Worm (Caenorhabditis elegans) whole organism, young adult: Measurements from ENCODE around the gene gur-5.

ENCODE experiments used
- B0336.3 ChIP-seq: fragments of 200-800 bp; sonication (Bioruptor generic); IDR thresholded peaks from 2 replicates; pipeline ENCODE4 v1.3.6; 2022; ENCODE audit warnings: missing genetic modification characterization, missing compliant biosample characterization
- C17E4.6 ChIP-seq: fragments of 200-800 bp; sonication (Bioruptor generic); IDR thresholded peaks from 2 replicates; pipeline ENCODE4 v1.3.6; 2022; ENCODE audit warnings: missing genetic modification reagents, missing genetic modification characterization, missing compliant biosample characterization
- D2030.7 ChIP-seq: fragments of 200-800 bp; sonication (Bioruptor generic); IDR thresholded peaks from 2 replicates; pipeline ENCODE4 v1.3.6; 2022; ENCODE audit warnings: missing genetic modification reagents, missing genetic modification characterization, missing compliant biosample characterization
- F22D6.2 ChIP-seq: sonication (generic microtip); optimal IDR thresholded peaks from 2 replicates; lab custom pipeline; 2016; ENCODE audit warnings: mild to moderate bottlenecking, missing genetic modification characterization, missing compliant biosample characterization
- K11D2.4 ChIP-seq: fragments of 200-800 bp; sonication (Bioruptor generic); IDR thresholded peaks from 2 replicates; pipeline ENCODE4 v1.3.6; 2022; ENCODE audit warnings: missing genetic modification reagents, missing genetic modification characterization, missing compliant biosample characterization
- T07F8.4 ChIP-seq: sonication (generic microtip); optimal IDR thresholded peaks from 2 replicates; lab custom pipeline; 2016; ENCODE audit warnings: mild to moderate bottlenecking, missing genetic modification characterization, moderate library complexity, missing compliant biosample characterization
- Y79H2A.3 ChIP-seq: fragments of 200-800 bp; sonication (Bioruptor generic); conservative IDR thresholded peaks from 2 replicates; pipeline ENCODE4 v1.3.6; 2022; ENCODE audit warnings: missing genetic modification reagents, missing genetic modification characterization, missing compliant biosample characterization
- aptf-3 ChIP-seq: fragments of 200-800 bp; sonication (Bioruptor generic); IDR thresholded peaks from 2 replicates; pipeline ENCODE4 v1.3.6; 2022; ENCODE audit warnings: missing genetic modification characterization, missing compliant biosample characterization
- athp-1 ChIP-seq: sonication (generic microtip); optimal IDR thresholded peaks from 2 replicates; lab custom pipeline; 2017; ENCODE audit warnings: mild to moderate bottlenecking, missing genetic modification characterization, missing compliant biosample characterization
- attf-5 ChIP-seq: fragments of 200-800 bp; sonication (Bioruptor generic); optimal IDR thresholded peaks from 2 replicates; lab custom pipeline; 2018; ENCODE audit warnings: mild to moderate bottlenecking, missing genetic modification characterization, missing compliant biosample characterization
- attf-6 ChIP-seq: fragments of 200-800 bp; sonication (Bioruptor generic); IDR thresholded peaks from 2 replicates; pipeline ENCODE4 v1.3.6; 2022; ENCODE audit warnings: missing genetic modification reagents, missing genetic modification characterization, missing compliant biosample characterization
- bed-2 ChIP-seq: fragments of 200-800 bp; sonication (Bioruptor generic); IDR thresholded peaks from 2 replicates; pipeline ENCODE4 v1.3.6; 2022; ENCODE audit warnings: missing genetic modification reagents, missing genetic modification characterization, missing compliant biosample characterization
- ccch-3 ChIP-seq: fragments of 200-800 bp; sonication (Bioruptor generic); optimal IDR thresholded peaks from 2 replicates; lab custom pipeline; 2018; ENCODE audit warnings: mild to moderate bottlenecking, missing genetic modification characterization, missing compliant biosample characterization
- cebp-1 ChIP-seq, 2 experiments: fragments of 200-800 bp in 1 of 2; sonication (Bioruptor generic) in 1 of 2; sonication (generic microtip) in 1 of 2; IDR thresholded peaks in 1 of 2; optimal IDR thresholded peaks in 1 of 2; 2 replicates each; pipeline versions ENCODE4 v1.3.6 to Lab custom; 2017 to 2022; ENCODE audit warnings: missing compliant biosample characterization in 2 of 2, missing genetic modification characterization in 2 of 2, mild to moderate bottlenecking in 1 of 2, missing genetic modification reagents in 1 of 2, moderate library complexity in 1 of 2
- cebp-2 ChIP-seq: fragments of 200-800 bp; sonication (Bioruptor generic); IDR thresholded peaks from 2 replicates; pipeline ENCODE4 v1.3.6; 2022; ENCODE audit warnings: missing genetic modification characterization, missing compliant biosample characterization
- ceh-100 ChIP-seq: fragments of 200-800 bp; sonication (Bioruptor generic); IDR thresholded peaks from 2 replicates; pipeline ENCODE4 v1.3.6; 2022; ENCODE audit warnings: missing genetic modification reagents, missing genetic modification characterization, missing compliant biosample characterization
- ceh-27 ChIP-seq: fragments of 200-800 bp; sonication (Bioruptor generic); optimal IDR thresholded peaks from 2 replicates; lab custom pipeline; 2018; ENCODE audit warnings: mild to moderate bottlenecking, missing genetic modification characterization, moderate library complexity, missing compliant biosample characterization
- ceh-58 ChIP-seq: fragments of 200-800 bp; sonication (Bioruptor generic); IDR thresholded peaks from 2 replicates; pipeline ENCODE4 v1.3.6; 2022; ENCODE audit warnings: missing genetic modification characterization, missing compliant biosample characterization
- chd-7 ChIP-seq: sonication (generic microtip); optimal IDR thresholded peaks from 2 replicates; lab custom pipeline; 2016; ENCODE audit warnings: mild to moderate bottlenecking, missing genetic modification characterization, moderate library complexity, missing compliant biosample characterization
- dpff-1 ChIP-seq: sonication (generic microtip); optimal IDR thresholded peaks from 2 replicates; lab custom pipeline; 2017; ENCODE audit warnings: mild to moderate bottlenecking, missing genetic modification characterization, missing compliant biosample characterization
- efl-1 ChIP-seq: fragments of 150-350 bp; optimal IDR thresholded peaks from 2 replicates; lab custom pipeline; 2014; ENCODE audit warnings: missing biosample characterization, missing genetic modification reagents, missing genetic modification characterization
- ets-4 ChIP-seq: fragments of 200-800 bp; sonication (Bioruptor generic); optimal IDR thresholded peaks from 2 replicates; lab custom pipeline; 2018; ENCODE audit warnings: mild to moderate bottlenecking, missing genetic modification characterization, missing compliant biosample characterization
- gei-17 ChIP-seq: fragments of 200-800 bp; sonication (Bioruptor generic); optimal IDR thresholded peaks from 2 replicates; lab custom pipeline; 2018; ENCODE audit warnings: mild to moderate bottlenecking, missing genetic modification characterization, missing compliant biosample characterization
- hlh-26 ChIP-seq: fragments of 200-800 bp; sonication (Bioruptor generic); conservative IDR thresholded peaks from 2 replicates; pipeline ENCODE4 v1.3.6; 2022; ENCODE audit warnings: missing genetic modification reagents, missing genetic modification characterization, missing compliant biosample characterization
- hmg-1.2 ChIP-seq: fragments of 200-800 bp; sonication (Bioruptor generic); IDR thresholded peaks from 2 replicates; pipeline ENCODE4 v1.3.6; 2022; ENCODE audit warnings: missing genetic modification reagents, missing genetic modification characterization, missing compliant biosample characterization
- hsf-1 ChIP-seq: fragments of 200-800 bp; sonication (Bioruptor generic); IDR thresholded peaks from 2 replicates; pipeline ENCODE4 v1.3.6; 2022; ENCODE audit warnings: missing genetic modification reagents, missing genetic modification characterization, missing compliant biosample characterization
- let-607 ChIP-seq, 2 experiments: fragments of 200-800 bp in 1 of 2; sonication (Bioruptor generic) in 1 of 2; sonication (generic microtip) in 1 of 2; optimal IDR thresholded peaks; 2 replicates each; lab custom pipeline; 2016 to 2018; ENCODE audit warnings: mild to moderate bottlenecking in 2 of 2, missing compliant biosample characterization in 2 of 2, missing genetic modification characterization in 2 of 2, moderate library complexity in 2 of 2, missing genotype in 1 of 2
- madf-10 ChIP-seq: sonication (generic microtip); optimal IDR thresholded peaks from 2 replicates; lab custom pipeline; 2016; ENCODE audit warnings: mild to moderate bottlenecking, missing genetic modification characterization, missing compliant biosample characterization
- madf-6 ChIP-seq: fragments of 200-800 bp; sonication (Bioruptor generic); IDR thresholded peaks from 2 replicates; pipeline ENCODE4 v1.3.6; 2022; ENCODE audit warnings: missing genetic modification reagents, missing genetic modification characterization, missing compliant biosample characterization
- madf-8 ChIP-seq: fragments of 200-800 bp; sonication (Bioruptor generic); conservative IDR thresholded peaks from 2 replicates; pipeline ENCODE4 v1.3.6; 2022; ENCODE audit warnings: missing genetic modification reagents, missing genetic modification characterization, missing compliant biosample characterization
- mel-28 ChIP-seq: sonication (generic microtip); optimal IDR thresholded peaks from 2 replicates; lab custom pipeline; 2016; ENCODE audit warnings: borderline replicate concordance, mild to moderate bottlenecking, missing genetic modification characterization, missing compliant biosample characterization
- nfyb-1 ChIP-seq: fragments of 200-800 bp; sonication (Bioruptor generic); IDR thresholded peaks from 2 replicates; pipeline ENCODE4 v1.3.6; 2022; ENCODE audit warnings: missing genetic modification reagents, missing genetic modification characterization, missing compliant biosample characterization
- nhr-80 ChIP-seq: sonication (generic microtip); optimal IDR thresholded peaks from 2 replicates; lab custom pipeline; 2016; ENCODE audit warnings: missing genetic modification characterization, missing compliant biosample characterization
- pha-4 ChIP-seq: fragments of 150-350 bp; sonication (generic microtip); optimal IDR thresholded peaks from 2 replicates; lab custom pipeline; 2014; ENCODE audit warnings: missing biosample characterization, missing genetic modification reagents, missing genetic modification characterization
- repo-1 ChIP-seq: sonication (generic microtip); optimal IDR thresholded peaks from 2 replicates; lab custom pipeline; 2017; ENCODE audit warnings: mild to moderate bottlenecking, missing genetic modification characterization, missing compliant biosample characterization
- sptf-2 ChIP-seq: fragments of 200-800 bp; sonication (Bioruptor generic); optimal IDR thresholded peaks from 2 replicates; lab custom pipeline; 2018; ENCODE audit warnings: mild to moderate bottlenecking, missing genetic modification characterization, missing compliant biosample characterization
- tbp1 ChIP-seq: fragments of 200-800 bp; sonication (Bioruptor generic); optimal IDR thresholded peaks from 2 replicates; lab custom pipeline; 2018; ENCODE audit warnings: mild to moderate bottlenecking, missing genetic modification characterization, missing compliant biosample characterization
- unc-62 ChIP-seq: fragments of 150-350 bp; optimal IDR thresholded peaks from 2 replicates; lab custom pipeline; 2014; ENCODE audit warnings: missing biosample characterization, missing genetic modification reagents, missing genetic modification characterization
- zim-3 ChIP-seq: sonication (generic microtip); optimal IDR thresholded peaks from 2 replicates; lab custom pipeline; 2017; ENCODE audit warnings: mild to moderate bottlenecking, missing genetic modification characterization, moderate library complexity, missing compliant biosample characterization
- ztf-18 ChIP-seq: sonication (generic microtip); optimal IDR thresholded peaks from 2 replicates; lab custom pipeline; 2016; ENCODE audit warnings: missing genotype, mild to moderate bottlenecking, missing genetic modification characterization, missing compliant biosample characterization
- ztf-22 ChIP-seq: fragments of 200-800 bp; sonication (Bioruptor generic); optimal IDR thresholded peaks from 2 replicates; lab custom pipeline; 2018; ENCODE audit warnings: mild to moderate bottlenecking, missing genetic modification characterization, moderate library complexity, missing compliant biosample characterization
- ztf-25 ChIP-seq: fragments of 200-800 bp; sonication (Bioruptor generic); IDR thresholded peaks from 2 replicates; pipeline ENCODE4 v1.3.6; 2022; ENCODE audit warnings: missing genetic modification reagents, missing genetic modification characterization, missing compliant biosample characterization

gur-5 gene

ce11 chrII:5321718-5322286 is 36.7 kb downstream of the gur-5 start (continued):
- TF ChIP-seq cebp-1 (GFP tag; IDR thresholded peaks at IDR 0.05; lab: Robert Waterston, UW) (peak; percentile 91), cebp-1 (tag; optimal IDR thresholded peaks at IDR 0.05; lab: Kevin White, UChicago) (peak; percentile 97), ceh-58 (GFP tag; lab: Robert Waterston, UW) (no peak), aptf-3 (no peak), ccch-3 (no peak), nfyb-1 (GFP tag; lab: Robert Waterston, UW) (0 out of 2 replicates have a peak, but pooled peaks have one; percentile 18), Y79H2A.3 (no peak), efl-1 (GFP tag; lab: Kevin White, UChicago) (no peak), D2030.7 (GFP tag; lab: Robert Waterston, UW) (no peak)
- TF ChIP-seq, all 124 proteins: peak for 23

- TF ChIP-seq hlh-26 (GFP tag; lab: Robert Waterston, UW) (no peak), ztf-18 (tag; lab: Kevin White, UChicago) (no peak), mel-28 (tag; lab: Kevin White, UChicago) (no peak), F22D6.2 (tag; lab: Kevin White, UChicago) (no peak), nhr-80 (no peak), sptf-2 (no peak), B0336.3 (GFP tag; lab: Robert Waterston, UW) (no peak), repo-1 (no peak), ceh-100 (no peak)
Observed at ce11 chrII:5322732-5323326, 37.7 kb downstream of the gur-5 start, which contains the start of gene vhp-1. Gene vhp-1, plus strand, starts transcription at chrII:5323276.

ce11 chrII:5323773-5324172 is 38.6 kb downstream of the gur-5 start:
- TF ChIP-seq ceh-58 (GFP tag; lab: Robert Waterston, UW) (no peak), K11D2.4 (GFP tag; lab: Robert Waterston, UW) (no peak), hlh-26 (GFP tag; lab: Robert Waterston, UW) (no peak), attf-6 (GFP tag; lab: Robert Waterston, UW) (no peak), ztf-18 (tag; lab: Kevin White, UChicago) (no peak), nfyb-1 (GFP tag; lab: Robert Waterston, UW) (no peak), hmg-1.2 (no peak), ztf-22 (no peak), zim-3 (tag; lab: Kevin White, UChicago) (no peak), pha-4 (tag; lab: Kevin White, UChicago) (peak; percentile 67), let-607 (tag; optimal IDR thresholded peaks at IDR 0.05; lab: Kevin White, UChicago) (no peak), cebp-1 (GFP tag; IDR thresholded peaks at IDR 0.05; lab: Robert Waterston, UW) (no peak), cebp-1 (tag; optimal IDR thresholded peaks at IDR 0.05; lab: Kevin White, UChicago) (peak; percentile 46), ets-4 (GFP tag; lab: Kevin White, UChicago) (peak; percentile 11), madf-8 (no peak), unc-62 (GFP tag; lab: Kevin White, UChicago) (peak; percentile 36), madf-6 (no peak), B0336.3 (GFP tag; lab: Robert Waterston, UW) (0 out of 2 replicates have a peak, but pooled peaks have one; percentile 29), tbp1 (GFP tag; lab: Kevin White, UChicago) (peak; percentile 3), attf-5 (no peak), T07F8.4 (tag; lab: Kevin White, UChicago) (no peak), madf-10 (tag; lab: Kevin White, UChicago) (no peak), dpff-1 (no peak), gei-17 (GFP tag; lab: Kevin White, UChicago) (no peak), C17E4.6 (GFP tag; lab: Robert Waterston, UW) (no peak), bed-2 (GFP tag; lab: Robert Waterston, UW) (no peak), aptf-3 (no peak), ceh-27 (no peak), Y79H2A.3 (no peak), ztf-25 (GFP tag; lab: Robert Waterston, UW) (no peak), nhr-80 (peak; percentile 88), athp-1 (tag; lab: Kevin White, UChicago) (no peak), chd-7 (tag; lab: Kevin White, UChicago) (no peak), cebp-2 (no peak), hsf-1 (GFP tag; lab: Robert Waterston, UW) (no peak)
